Worm (Caenorhabditis elegans) whole organism, dauer: Measurements from ENCODE around the gene F59B2.13.
"Not testable (repeated sequence)": the region's sequence is repeated elsewhere in the genome, so short reads cannot be mapped to it uniquely, and the experiment has no call there.

Experiments
- unc-62 ChIP-seq: sonication (generic microtip); optimal IDR thresholded peaks from 2 replicates; lab custom pipeline; 2017; ENCODE audit warnings: missing biosample characterization, missing genetic modification reagents, missing genetic modification characterization

Gene F59B2.13

DNA sequence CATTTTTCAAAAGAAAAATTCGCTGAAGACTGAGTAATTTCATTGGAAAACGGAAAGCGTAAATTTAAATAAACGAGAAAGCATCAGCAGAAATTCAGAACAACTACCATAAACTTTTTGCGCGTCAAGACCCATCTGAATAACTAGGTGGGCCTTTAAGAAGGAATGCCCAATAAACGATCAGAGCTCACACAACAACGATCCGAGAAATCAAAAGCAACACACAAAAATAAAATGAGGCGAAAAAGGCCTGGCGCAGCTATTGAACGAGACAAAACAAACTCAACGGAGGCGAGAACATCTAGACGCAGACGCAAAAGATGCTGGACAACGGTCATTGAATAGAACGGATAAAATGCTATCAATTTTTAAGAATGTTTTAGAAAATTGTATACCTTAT lies 28.0 kb downstream of the F59B2.13 start:
- TF ChIP-seq unc-62, result no peak

DNA sequence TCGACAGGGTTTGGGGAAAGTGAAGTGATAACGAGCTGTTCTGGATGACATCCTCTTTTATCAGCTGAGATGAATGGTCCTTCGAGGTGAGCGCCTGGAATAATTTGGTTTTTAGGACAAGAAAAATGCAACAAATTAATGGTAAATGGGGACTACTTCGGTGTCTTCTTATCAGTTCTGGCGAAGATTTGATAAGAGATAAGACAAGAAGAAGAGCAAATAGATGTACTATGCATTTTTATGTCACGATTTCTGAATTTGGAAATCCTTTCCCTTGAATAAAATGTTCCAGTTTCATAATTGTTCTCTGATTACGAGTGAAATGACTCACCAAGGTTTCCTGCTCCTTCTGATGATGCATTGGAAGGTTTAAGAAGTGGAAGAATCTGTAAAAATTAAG lies 29.0 kb downstream of the F59B2.13 start:
- no peak for TF ChIP-seq unc-62

DNA sequence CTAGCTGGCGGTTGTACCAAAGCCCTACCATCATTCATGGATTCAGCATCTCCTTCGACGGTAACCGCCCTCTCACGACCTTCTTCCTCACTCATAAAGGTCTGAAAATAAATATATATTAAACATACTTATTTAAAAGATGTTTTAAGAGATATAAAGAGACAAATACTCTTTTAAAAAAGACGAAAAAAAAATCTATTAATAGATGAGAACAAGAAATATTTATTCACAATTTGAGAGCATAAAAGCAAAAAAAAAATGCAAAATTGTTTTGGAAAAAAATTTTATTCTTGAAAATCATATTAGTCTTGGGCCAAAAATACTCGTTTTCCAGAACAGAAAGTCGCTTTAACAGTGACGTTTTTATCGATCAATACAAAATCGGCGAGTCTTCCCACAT lies 30.2 kb downstream of the F59B2.13 start, which contains the start of gene skat-1:
Gene skat-1, minus strand, starts transcription at position 101 of the 400 bp plus-strand sequence.
- no peak for TF ChIP-seq unc-62

DNA sequence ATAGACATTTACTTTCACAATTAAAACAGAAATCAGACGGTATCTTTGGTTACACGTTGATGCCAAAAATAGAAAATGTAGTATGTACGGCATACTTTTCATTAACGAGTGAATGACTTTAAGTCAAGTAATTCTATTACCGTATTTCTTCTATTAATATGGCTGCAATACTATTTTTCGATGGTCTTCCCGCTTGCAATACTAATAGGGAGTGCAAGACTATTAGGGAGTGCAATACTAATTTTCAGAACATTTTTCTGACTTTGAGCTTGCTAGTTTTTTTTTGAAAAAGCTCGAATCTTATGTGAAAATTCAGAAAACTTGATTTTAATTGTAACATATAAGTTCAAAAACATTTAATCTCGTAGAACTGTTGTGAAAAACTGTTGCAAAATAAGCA lies 37.1 kb downstream of the F59B2.13 start, which contains the start of gene R08D7.7:
Gene R08D7.7, plus strand, starts transcription at position 301 of the 400 bp plus-strand sequence.
- TF ChIP-seq unc-62, result not testable (repeated sequence)

DNA sequence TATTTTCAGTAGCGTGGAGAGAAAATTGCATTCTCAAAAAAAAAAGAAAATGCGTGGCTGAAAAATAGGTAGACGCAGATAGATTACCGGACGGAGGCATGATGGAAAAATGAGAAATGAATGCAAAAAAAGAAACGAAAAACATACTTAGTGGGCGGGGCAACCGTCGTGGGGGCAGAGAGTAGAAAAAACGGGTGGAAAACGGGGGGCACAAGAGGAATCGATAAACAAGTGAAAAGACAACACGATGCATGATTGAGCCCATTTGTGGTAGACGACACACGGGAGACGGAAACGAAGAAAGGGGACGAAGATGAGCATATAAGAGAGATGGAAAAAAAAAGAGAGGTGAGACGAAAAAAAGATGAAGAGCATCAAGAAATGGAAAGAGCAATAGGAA lies 38.3 kb downstream of the F59B2.13 start:
- TF ChIP-seq unc-62, result no peak

DNA sequence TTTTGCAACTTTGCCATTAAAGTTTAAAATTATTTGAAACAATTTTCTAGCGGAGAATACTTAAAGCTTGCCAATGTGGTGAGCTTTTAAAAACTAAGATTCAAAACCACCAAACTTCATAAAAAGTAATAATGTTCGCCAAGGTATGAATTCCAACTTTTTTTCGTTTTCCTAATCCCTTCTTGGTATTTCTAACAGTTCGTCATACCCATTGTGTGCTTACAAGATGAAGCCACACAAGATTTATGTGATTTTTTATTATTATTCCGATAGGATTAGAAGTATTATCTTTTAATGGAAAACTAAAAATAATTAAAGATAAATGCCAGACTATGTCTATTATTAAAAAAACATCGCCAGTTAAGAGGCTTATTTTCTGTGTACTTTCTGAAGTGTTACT lies 38.8 kb downstream of the F59B2.13 start:
- TF ChIP-seq unc-62, result no peak

DNA sequence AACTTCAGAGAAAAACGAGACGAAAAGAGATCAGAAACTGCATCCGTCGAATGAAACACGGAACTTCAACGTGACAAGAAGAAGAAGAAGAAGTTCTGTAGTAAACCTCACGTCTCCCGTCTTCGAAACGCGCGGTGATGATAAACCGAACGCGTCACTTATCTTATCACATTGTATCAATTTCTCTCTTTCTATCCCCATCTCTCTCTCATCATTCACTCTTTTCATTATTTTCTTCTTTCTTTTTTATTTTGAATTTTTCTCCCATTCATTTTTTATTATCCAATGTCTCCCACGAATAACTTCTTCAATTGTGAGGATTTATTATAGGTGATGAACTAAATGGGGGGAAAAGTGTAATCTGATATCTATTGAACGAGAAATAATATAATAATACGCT lies 40.0 kb downstream of the F59B2.13 start:
- TF ChIP-seq unc-62, result no peak

DNA sequence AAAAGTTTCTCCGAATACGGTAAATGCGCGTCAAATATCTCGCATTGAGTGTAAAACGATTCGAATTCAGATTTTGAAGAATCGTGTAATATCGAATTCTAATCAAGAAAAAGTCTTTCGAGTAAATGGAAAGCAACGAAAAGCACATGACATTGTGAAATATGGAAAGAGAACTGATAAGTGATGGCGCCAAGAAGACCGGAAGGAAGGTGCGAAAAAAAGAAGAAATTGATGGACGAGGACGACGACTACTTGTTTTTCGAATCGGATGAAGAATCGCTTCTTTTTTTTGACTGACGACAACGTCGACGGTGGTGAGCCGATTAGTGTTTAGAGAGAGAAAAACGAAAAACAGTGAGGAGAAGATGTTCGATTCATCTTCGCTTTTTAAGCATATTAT lies 40.9 kb downstream of the F59B2.13 start:
- TF ChIP-seq unc-62, result no peak

DNA sequence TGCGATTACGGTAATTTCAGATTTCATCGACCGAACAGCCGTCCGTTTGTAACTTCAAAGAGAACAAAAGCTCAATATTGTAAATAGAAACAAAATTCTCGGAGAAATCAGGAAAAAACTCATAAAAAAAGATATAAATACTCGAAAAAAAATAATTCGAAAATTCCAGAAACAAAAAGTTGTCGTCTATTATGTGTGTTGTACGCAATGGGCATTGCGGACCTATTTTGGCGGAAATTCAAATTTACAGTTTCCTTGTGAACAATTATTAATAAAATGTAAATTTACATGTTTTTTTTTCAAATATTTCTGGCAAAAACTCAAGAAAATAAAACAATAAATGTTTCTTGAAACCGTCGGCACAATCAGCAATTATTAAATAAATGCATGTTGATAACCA lies 41.4 kb downstream of the F59B2.13 start:
- no peak for TF ChIP-seq unc-62

DNA sequence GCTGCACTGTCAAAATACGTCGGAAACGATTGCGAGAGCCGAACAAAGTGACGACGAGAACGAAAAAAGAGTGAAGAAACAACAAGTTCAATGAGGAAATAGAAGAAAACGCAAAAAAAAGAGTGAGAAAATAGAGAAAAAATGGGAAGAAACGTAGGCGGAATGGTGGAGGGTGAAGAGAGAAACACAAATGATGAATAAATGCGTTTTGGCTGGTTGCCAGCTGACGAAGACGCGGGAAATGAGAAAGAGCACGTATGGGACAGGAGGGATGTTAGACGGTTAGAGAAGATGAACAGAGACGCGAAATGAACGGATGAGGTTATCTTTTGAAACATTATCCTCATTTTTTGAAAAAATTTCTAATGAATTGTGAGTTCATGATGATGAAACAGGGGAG lies 41.9 kb downstream of the F59B2.13 start:
- TF ChIP-seq unc-62, result no peak

DNA sequence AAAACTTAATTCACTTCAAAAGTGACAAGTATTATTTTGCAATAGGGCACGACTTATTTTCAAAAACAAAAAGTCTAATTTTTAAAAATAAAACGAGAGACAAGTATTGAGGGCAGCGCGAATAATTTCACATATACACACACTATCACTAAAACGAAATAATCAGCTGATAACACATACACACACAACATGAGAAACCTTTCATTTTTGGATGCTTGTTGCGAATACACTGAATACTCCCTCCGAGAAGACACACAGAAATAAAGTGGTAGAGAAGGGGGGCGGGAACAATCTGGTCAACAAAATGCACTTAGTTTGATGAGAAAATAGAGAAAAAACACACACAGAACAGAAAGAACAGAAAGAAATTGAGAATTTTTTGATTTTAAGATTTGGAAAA lies 42.4 kb downstream of the F59B2.13 start:
- no peak for TF ChIP-seq unc-62

DNA sequence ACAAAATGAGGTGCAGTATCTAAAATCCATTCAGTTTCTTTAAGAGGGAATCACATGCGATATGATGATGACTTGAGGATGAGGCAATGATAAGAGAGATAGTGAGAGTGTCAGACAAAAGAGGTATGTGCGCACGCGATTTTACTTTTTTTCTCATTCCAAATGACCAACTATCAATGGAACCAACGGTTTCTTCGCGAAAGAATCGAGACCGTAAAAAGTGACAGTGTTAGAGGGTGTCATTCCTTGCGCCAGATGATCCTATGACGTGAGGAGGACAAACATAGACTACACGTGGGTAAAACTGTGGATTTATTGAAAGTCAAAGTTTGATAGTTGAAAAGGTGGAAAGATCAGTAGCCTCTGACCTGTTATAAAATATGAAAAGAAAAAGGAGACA lies 43.0 kb downstream of the F59B2.13 start:
- no peak for TF ChIP-seq unc-62

DNA sequence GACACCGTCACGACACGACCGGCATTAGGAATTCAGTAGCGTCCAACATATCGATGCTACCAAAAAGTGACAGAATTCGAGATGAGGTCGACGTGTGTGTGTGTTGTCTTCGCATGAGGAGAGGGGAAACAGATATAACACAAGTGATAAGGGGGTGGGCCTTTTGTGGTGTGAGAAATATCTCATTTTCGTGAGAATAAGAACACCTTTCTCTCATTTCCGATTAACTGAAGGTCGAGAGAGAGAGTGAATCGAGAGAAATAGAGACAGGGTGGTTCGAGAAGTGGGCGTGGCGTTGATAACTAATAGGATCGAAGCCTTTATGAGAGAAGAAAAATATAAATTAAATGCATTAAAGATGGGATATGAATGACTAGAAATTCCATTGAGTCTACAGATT lies 43.7 kb downstream of the F59B2.13 start:
- TF ChIP-seq unc-62, result no peak

DNA sequence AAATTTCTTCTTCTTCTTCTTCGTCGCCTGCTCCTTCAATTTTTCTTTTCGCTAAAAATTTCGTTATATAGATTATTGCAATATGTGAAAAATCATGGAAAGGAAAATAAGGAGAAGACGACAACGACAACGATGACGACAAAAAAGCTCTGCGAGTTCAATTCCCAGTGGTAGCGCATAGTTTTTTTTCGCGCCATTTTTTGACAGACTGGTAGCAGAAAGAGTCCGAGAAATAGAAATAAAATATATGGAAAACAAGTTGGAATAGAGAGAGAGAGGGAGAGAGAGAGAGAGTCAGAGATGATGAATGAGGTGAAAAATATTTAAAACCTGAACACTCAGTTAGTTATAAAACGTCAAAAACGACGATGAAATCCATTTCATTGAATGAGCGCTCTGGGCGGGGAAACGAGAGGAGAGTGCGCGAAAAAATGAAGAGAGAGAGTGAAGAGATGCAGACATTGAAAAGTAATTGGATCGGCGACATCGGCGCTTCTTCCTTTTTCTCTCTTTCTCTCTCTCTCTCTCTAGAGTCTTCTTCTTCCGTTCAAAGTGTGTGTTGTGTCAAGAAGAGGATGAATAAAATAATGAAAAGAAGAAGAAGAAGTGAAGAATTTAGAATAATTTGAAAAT lies 44.9 kb downstream of the F59B2.13 start, which contains the start of gene pde-2:
Gene pde-2, minus strand, starts transcription at position 51 of the 633 bp plus-strand sequence.
- no peak for TF ChIP-seq unc-62

DNA sequence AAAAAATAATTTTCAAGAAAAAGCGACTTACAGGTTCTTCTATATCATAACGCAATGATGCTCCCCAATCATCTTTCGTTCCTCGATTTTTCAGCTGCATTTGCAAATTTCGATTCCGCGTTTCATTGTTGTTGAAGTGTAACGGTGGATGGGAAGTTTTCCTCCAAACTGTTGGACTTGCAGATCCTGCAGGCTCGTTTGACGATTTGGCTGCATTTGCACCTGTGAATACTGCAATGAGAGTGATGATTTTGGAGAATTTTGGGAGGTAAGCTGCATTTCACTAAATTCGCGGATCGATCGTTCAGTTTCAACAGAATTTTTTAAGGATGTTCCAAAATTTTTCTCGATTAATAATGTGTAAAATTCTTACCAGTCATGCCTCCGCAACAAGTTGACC lies 46.0 kb downstream of the F59B2.13 start:
- no peak for TF ChIP-seq unc-62

DNA sequence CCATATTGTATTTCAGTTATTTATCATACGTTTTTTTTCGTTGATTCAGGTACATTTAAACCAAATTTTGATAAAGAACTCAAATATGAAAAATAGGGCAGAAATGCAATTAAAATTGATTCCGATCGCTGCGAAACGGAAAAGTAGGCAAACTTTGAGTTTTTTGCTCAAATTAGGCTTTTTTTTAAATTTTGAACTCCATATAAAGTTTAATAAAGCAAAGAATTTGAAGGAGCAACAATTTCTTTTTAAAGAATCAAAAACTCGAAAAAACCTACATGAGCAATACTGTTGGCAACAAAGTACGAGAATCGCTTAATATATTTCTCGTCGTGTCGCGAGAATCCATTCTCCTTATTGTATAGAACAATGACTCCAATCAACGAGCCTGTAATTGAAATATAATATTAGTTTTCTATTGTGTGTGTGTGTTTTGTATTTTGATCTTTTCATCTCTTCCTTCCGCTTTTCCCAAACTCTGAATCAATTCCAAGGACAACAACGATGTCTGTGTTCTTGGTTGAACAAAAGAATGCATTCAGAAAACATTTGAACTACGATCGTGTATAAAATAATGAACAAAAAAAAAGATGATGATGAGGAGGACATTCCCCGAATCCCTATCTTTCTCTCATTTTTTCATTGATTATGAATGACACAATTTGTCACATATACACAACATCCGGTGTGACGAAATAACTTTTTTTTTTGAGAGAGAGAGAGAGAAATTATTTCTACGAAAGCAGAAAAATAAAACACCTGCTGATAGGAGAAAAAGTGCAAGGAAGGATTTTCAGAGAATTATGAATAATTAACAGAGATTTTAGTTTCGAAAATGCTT lies 48.1 kb downstream of the F59B2.13 start:
- TF ChIP-seq unc-62, result no peak

DNA sequence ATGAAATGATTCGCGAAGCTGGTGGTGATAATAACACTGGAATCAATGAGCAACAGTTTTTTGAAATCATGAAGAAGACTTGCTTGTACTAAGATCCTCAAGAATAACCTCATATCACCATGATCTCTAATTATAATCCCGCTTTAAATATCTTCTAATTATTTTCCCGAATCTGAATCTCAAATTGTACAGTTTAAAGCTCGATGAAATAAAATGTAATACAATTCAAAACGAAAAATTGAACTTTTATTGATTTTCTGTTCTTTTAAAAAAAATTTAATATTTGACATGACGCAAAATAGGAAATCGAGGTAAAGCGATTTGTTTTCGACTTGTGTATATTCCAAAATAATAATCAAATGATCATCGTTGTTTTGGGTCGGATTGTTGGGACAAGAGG lies 52.0 kb downstream of the F59B2.13 start:
- TF ChIP-seq unc-62, result no peak
